Worm (Caenorhabditis elegans) whole organism, L1 larva: ENCODE results near the gene Y54F10BM.20.

ENCODE experiments used
- C34B4.2 ChIP-seq: sonication (generic microtip); optimal IDR thresholded peaks from 2 replicates; lab custom pipeline; 2017; ENCODE audit warnings: mild to moderate bottlenecking, missing genetic modification characterization, missing compliant biosample characterization
- blmp-1 ChIP-seq: fragments of 150-350 bp; optimal IDR thresholded peaks from 2 replicates; lab custom pipeline; 2014; ENCODE audit warnings: missing biosample characterization, missing genetic modification characterization
- egl-27 ChIP-seq, 2 experiments: fragments of 150-350 bp in 1 of 2; sonication (generic microtip); optimal IDR thresholded peaks; 3 replicates each; lab custom pipeline; 2017 to 2018; ENCODE audit warnings: missing biosample characterization in 2 of 2, missing genetic modification characterization in 2 of 2, missing genetic modification reagents in 2 of 2
- elt-3 ChIP-seq, 6 experiments: fragments of 150-350 bp in 1 of 6; sonication (generic microtip); optimal IDR thresholded peaks; 2 replicates each; lab custom pipeline; 2017 to 2018; ENCODE audit warnings: missing biosample characterization in 6 of 6, missing genetic modification characterization in 6 of 6, inconsistent platforms in 1 of 6
- lin-39 ChIP-seq: fragments of 150-350 bp; optimal IDR thresholded peaks from 2 replicates; lab custom pipeline; 2014; ENCODE audit warnings: missing biosample characterization, missing genetic modification reagents, missing genetic modification characterization
- nhr-12 ChIP-seq: sonication (generic microtip); optimal IDR thresholded peaks from 2 replicates; lab custom pipeline; 2017; ENCODE audit warnings: missing biosample characterization, missing genetic modification characterization
- nhr-90 ChIP-seq: sonication (generic microtip); optimal IDR thresholded peaks from 2 replicates; lab custom pipeline; 2016; ENCODE audit warnings: mild to moderate bottlenecking, missing genetic modification characterization, missing compliant biosample characterization; ENCODE audit not compliant: poor library complexity
- skn-1 ChIP-seq: fragments of 150-350 bp; optimal IDR thresholded peaks from 2 replicates; lab custom pipeline; 2014; ENCODE audit warnings: missing biosample characterization, missing genetic modification characterization
- unc-62 ChIP-seq: fragments of 150-350 bp; optimal IDR thresholded peaks from 2 replicates; lab custom pipeline; 2014; ENCODE audit warnings: missing biosample characterization, missing genetic modification reagents, missing genetic modification characterization
- ztf-11 ChIP-seq, 2 experiments: sonication (generic microtip); optimal IDR thresholded peaks; 2 replicates each; lab custom pipeline; 2016 to 2017; ENCODE audit warnings: missing genetic modification characterization in 2 of 2, missing biosample characterization in 1 of 2, missing compliant biosample characterization in 1 of 2

DNA sequence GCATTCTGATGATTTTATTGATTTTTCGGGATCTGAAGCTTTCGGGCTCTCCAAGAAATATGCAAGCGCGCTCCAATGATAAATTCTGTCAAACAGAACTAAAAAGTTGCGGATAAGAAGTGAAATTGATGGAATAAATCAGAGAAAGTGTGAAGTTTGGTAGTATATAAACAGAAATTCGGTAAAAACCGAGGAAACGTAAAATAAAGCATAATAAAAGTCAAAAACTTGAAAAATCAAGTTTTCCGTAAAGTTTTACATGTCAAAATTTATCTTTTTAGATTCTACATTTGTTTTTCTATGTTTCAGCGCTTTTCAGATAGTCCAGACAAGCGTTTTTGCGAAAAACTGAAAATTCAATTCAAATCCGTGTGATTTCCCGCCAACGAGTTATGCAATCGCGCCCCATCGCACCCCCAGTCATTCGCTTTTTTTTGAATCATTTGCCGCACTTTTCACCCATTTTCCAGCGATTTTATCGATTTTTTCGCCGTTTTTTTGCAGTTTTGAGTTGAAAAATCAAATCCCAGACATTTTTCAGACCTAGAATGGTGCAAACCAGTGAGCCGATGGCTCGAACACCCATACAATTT lies 23.1 kb downstream of the Y54F10BM.20 start, which contains the start of the genes Y54F10BM.13 and ppm-1.D:
- TF ChIP-seq ztf-11 (tag; optimal IDR thresholded peaks at IDR 0.05; lab: Kevin White, UChicago) (no peak), lin-39 (no peak), skn-1 (no peak), elt-3 (tag; optimal IDR thresholded peaks at IDR 0.05; lab: Kevin White, UChicago) (no peak), nhr-90 (tag; lab: Kevin White, UChicago) (no peak), unc-62 (no peak), blmp-1 (tag; lab: Kevin White, UChicago) (peak; percentile 35), egl-27 (tag; optimal IDR thresholded peaks at IDR 0.05; lab: Kevin White, UChicago) (no peak), nhr-12 (tag; lab: Kevin White, UChicago) (no peak), C34B4.2 (no peak)
